Fruit fly (Drosophila melanogaster): Measurements from ENCODE around the gene CG44139.

DNA sequence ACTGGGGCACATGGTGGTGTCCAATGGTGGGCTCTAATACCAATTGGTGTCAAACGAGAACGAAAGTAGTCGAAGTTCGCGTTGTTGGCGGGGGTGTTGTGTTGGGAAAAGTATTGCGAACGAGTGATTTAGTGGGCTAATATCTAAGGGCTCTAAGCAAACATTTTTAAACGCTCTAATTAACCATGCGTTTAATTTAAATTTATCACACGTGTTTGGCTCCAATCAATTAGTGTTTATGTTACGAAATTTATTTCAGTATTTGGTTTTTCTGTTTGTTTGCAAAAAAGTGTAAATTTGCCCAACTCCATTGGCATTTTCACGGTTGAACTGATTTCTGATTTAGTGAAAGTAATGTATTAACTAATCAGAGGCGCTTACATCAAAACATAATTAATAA is 4.7 kb upstream of the CG44139 start, which contains the start of gene CG34447:
- no peak for TF ChIP-seq Hr78 (GFP tag; optimal IDR thresholded peaks at IDR 0.05)
- TF ChIP-seq br (GFP tag; optimal IDR thresholded peaks at IDR 0.05): no peak
- TF ChIP-seq pan (optimal IDR thresholded peaks at IDR 0.05): no peak
- no peak for TF ChIP-seq Abd-B (GFP tag; optimal IDR thresholded peaks at IDR 0.05)
- TF ChIP-seq OdsH (GFP tag; optimal IDR thresholded peaks at IDR 0.05): no peak
- no peak for TF ChIP-seq HLH106 (tag; optimal IDR thresholded peaks at IDR 0.05)
- no peak for TF ChIP-seq fru (GFP tag; optimal IDR thresholded peaks at IDR 0.05)
- TF ChIP-seq usp (GFP tag; optimal IDR thresholded peaks at IDR 0.05): no peak

Measured in whole organism, wandering third instar larva.